Fruit fly (Drosophila melanogaster) whole organism, embryonic: Measurements from ENCODE around the gene CG12990.

Experiments used
- B-H1 ChIP-seq: fragments of 200-800 bp; sonication (Bioruptor generic); IDR thresholded peaks from 3 replicates; pipeline ENCODE4 v1.3.6; 2022; ENCODE audit warnings: missing biosample characterization, missing genetic modification characterization
- Blimp-1 ChIP-seq: fragments of 200-800 bp; sonication (Bioruptor generic); optimal IDR thresholded peaks from 3 replicates; lab custom pipeline; 2018; ENCODE audit warnings: missing biosample characterization, missing genetic modification characterization, mild to moderate bottlenecking, moderate library complexity, missing genetic modification reagents
- CG10565 ChIP-seq: fragments of 200-800 bp; sonication (Bioruptor generic); optimal IDR thresholded peaks from 3 replicates; lab custom pipeline; 2016; ENCODE audit warnings: missing biosample characterization, mild to moderate bottlenecking, missing genetic modification characterization
- CG10979 ChIP-seq: fragments of 200-800 bp; sonication (Bioruptor generic); optimal IDR thresholded peaks from 2 replicates; lab custom pipeline; 2018; ENCODE audit warnings: missing biosample characterization, mild to moderate bottlenecking, missing genetic modification characterization, moderate library complexity
- CG11398 ChIP-seq: fragments of 200-800 bp; sonication (Bioruptor generic); optimal IDR thresholded peaks from 2 replicates; lab custom pipeline; 2016; ENCODE audit warnings: missing biosample characterization, missing genetic modification characterization
- CG12391 ChIP-seq: fragments of 200-800 bp; sonication (Bioruptor generic); optimal IDR thresholded peaks from 3 replicates; lab custom pipeline; 2018; ENCODE audit warnings: missing biosample characterization, mild to moderate bottlenecking, missing genetic modification characterization, moderate library complexity
- CG13424 ChIP-seq: fragments of 200-800 bp; sonication (Bioruptor generic); optimal IDR thresholded peaks from 2 replicates; lab custom pipeline; 2019; ENCODE audit warnings: missing biosample characterization, mild to moderate bottlenecking, missing genetic modification characterization, moderate library complexity
- CG13894 ChIP-seq: fragments of 200-800 bp; sonication (Bioruptor generic); optimal IDR thresholded peaks from 3 replicates; lab custom pipeline; 2018; ENCODE audit warnings: missing biosample characterization, mild to moderate bottlenecking, missing genetic modification characterization, moderate library complexity
- CG14860 ChIP-seq: fragments of 200-800 bp; sonication (Bioruptor generic); IDR thresholded peaks from 3 replicates; pipeline ENCODE4 v1.3.6; 2022; ENCODE audit warnings: missing biosample characterization, missing genetic modification characterization; ENCODE audit not compliant: partially characterized antibody
- CG15601 ChIP-seq: fragments of 200-800 bp; sonication (Bioruptor generic); optimal IDR thresholded peaks from 3 replicates; lab custom pipeline; 2019; ENCODE audit warnings: missing biosample characterization, mild to moderate bottlenecking, missing genetic modification characterization, moderate library complexity
- CG1603 ChIP-seq: fragments of 200-800 bp; sonication (Bioruptor generic); optimal IDR thresholded peaks from 2 replicates; lab custom pipeline; 2019; ENCODE audit warnings: missing biosample characterization, mild to moderate bottlenecking, missing genetic modification characterization, moderate library complexity
- CG16815 ChIP-seq: fragments of 200-800 bp; sonication (Bioruptor generic); optimal IDR thresholded peaks from 3 replicates; lab custom pipeline; 2017; ENCODE audit warnings: missing biosample characterization, mild to moderate bottlenecking, missing genetic modification characterization
- CG18599 ChIP-seq: fragments of 200-800 bp; sonication (Bioruptor generic); optimal IDR thresholded peaks from 3 replicates; lab custom pipeline; 2017; ENCODE audit warnings: missing biosample characterization, missing genetic modification characterization, mild to moderate bottlenecking, moderate library complexity, missing genetic modification reagents
- CG30403 ChIP-seq: fragments of 200-800 bp; sonication (Bioruptor generic); optimal IDR thresholded peaks from 3 replicates; lab custom pipeline; 2016; ENCODE audit warnings: missing biosample characterization, missing genetic modification characterization
- CG3281 ChIP-seq: fragments of 200-800 bp; sonication (Bioruptor generic); optimal IDR thresholded peaks from 3 replicates; lab custom pipeline; 2017; ENCODE audit warnings: missing biosample characterization, mild to moderate bottlenecking, missing genetic modification characterization
- CG4854 ChIP-seq: fragments of 200-800 bp; sonication (Bioruptor generic); optimal IDR thresholded peaks from 2 replicates; lab custom pipeline; 2016; ENCODE audit warnings: missing biosample characterization, missing genetic modification characterization, inconsistent platforms
- CG6813 ChIP-seq: fragments of 200-800 bp; sonication (Bioruptor generic); optimal IDR thresholded peaks from 2 replicates; lab custom pipeline; 2017; ENCODE audit warnings: missing biosample characterization, missing genetic modification characterization, mild to moderate bottlenecking, moderate library complexity, missing genetic modification reagents
- CG8089 ChIP-seq: fragments of 200-800 bp; sonication (Bioruptor generic); optimal IDR thresholded peaks from 3 replicates; lab custom pipeline; 2016; ENCODE audit warnings: missing biosample characterization, missing genetic modification characterization
- CG9817 ChIP-seq: fragments of 200-800 bp; sonication (Bioruptor generic); optimal IDR thresholded peaks from 2 replicates; lab custom pipeline; 2018; ENCODE audit warnings: missing biosample characterization, mild to moderate bottlenecking, missing genetic modification characterization, moderate library complexity
- CG9932 ChIP-seq: fragments of 200-800 bp; sonication (Bioruptor generic); IDR thresholded peaks from 2 replicates; pipeline ENCODE4 v1.3.6; 2022; ENCODE audit warnings: missing biosample characterization, missing genetic modification characterization
- CTCF ChIP-seq: fragments of 200-800 bp; sonication (Bioruptor generic); optimal IDR thresholded peaks from 2 replicates; lab custom pipeline; 2017; ENCODE audit warnings: missing biosample characterization, mild to moderate bottlenecking, missing genetic modification characterization, moderate library complexity
- Dek ChIP-seq: fragments of 200-800 bp; sonication (Bioruptor generic); optimal IDR thresholded peaks from 3 replicates; lab custom pipeline; 2019; ENCODE audit warnings: missing biosample characterization, mild to moderate bottlenecking, missing genetic modification characterization, moderate library complexity
- Dip3 ChIP-seq: fragments of 200-800 bp; sonication (Bioruptor generic); optimal IDR thresholded peaks from 3 replicates; lab custom pipeline; 2016; ENCODE audit warnings: missing biosample characterization, missing genetic modification characterization
- ERR ChIP-seq: fragments of 200-800 bp; sonication (Bioruptor generic); optimal IDR thresholded peaks from 2 replicates; lab custom pipeline; 2016; ENCODE audit warnings: missing biosample characterization, missing genetic modification characterization
- Fer2 ChIP-seq: fragments of 200-800 bp; sonication (Bioruptor generic); optimal IDR thresholded peaks from 2 replicates; lab custom pipeline; 2018; ENCODE audit warnings: missing biosample characterization, mild to moderate bottlenecking, missing genetic modification characterization, moderate library complexity
- H2.0 ChIP-seq: fragments of 200-800 bp; sonication (Bioruptor generic); IDR thresholded peaks from 2 replicates; pipeline ENCODE4 v1.3.6; 2022; ENCODE audit warnings: missing biosample characterization, missing genetic modification characterization
- Hmx ChIP-seq: fragments of 200-800 bp; sonication (Bioruptor generic); optimal IDR thresholded peaks from 2 replicates; lab custom pipeline; 2016; ENCODE audit warnings: missing biosample characterization, missing genetic modification characterization
- Hr3 ChIP-seq: fragments of 200-800 bp; sonication (Bioruptor generic); optimal IDR thresholded peaks from 3 replicates; lab custom pipeline; 2016; ENCODE audit warnings: missing biosample characterization, missing genetic modification characterization
- Hr51 ChIP-seq, 2 experiments: fragments of 200-800 bp; sonication (Bioruptor generic); optimal IDR thresholded peaks; 2 replicates in 1 of 2; 3 replicates in 1 of 2; lab custom pipeline; 2016 to 2018; ENCODE audit warnings: missing biosample characterization in 2 of 2, missing genetic modification characterization in 2 of 2, mild to moderate bottlenecking in 1 of 2, moderate library complexity in 1 of 2
- NK7.1 ChIP-seq: fragments of 200-800 bp; sonication (Bioruptor generic); optimal IDR thresholded peaks from 3 replicates; lab custom pipeline; 2016; ENCODE audit warnings: missing biosample characterization, missing genetic modification characterization
- Pdp1 ChIP-seq, 2 experiments: fragments of 200-800 bp; sonication (Bioruptor generic); optimal IDR thresholded peaks; 3 replicates each; lab custom pipeline; 2016; ENCODE audit warnings: missing biosample characterization in 2 of 2, missing genetic modification characterization in 2 of 2, mild to moderate bottlenecking in 1 of 2, moderate library complexity in 1 of 2
- Sox102F ChIP-seq: fragments of 200-800 bp; sonication (Bioruptor generic); optimal IDR thresholded peaks from 2 replicates; lab custom pipeline; 2018; ENCODE audit warnings: missing biosample characterization, mild to moderate bottlenecking, missing genetic modification characterization, moderate library complexity
- Vsx1 ChIP-seq: fragments of 200-800 bp; sonication (Bioruptor generic); optimal IDR thresholded peaks from 2 replicates; lab custom pipeline; 2017; ENCODE audit warnings: missing biosample characterization, mild to moderate bottlenecking, missing genetic modification characterization, missing genetic modification reagents
- bab2 ChIP-seq: fragments of 200-800 bp; sonication (Bioruptor generic); optimal IDR thresholded peaks from 2 replicates; lab custom pipeline; 2016; ENCODE audit warnings: missing biosample characterization, missing genetic modification characterization
- danr ChIP-seq: fragments of 200-800 bp; sonication (Bioruptor generic); IDR thresholded peaks from 2 replicates; pipeline ENCODE4 v1.3.6; 2022; ENCODE audit warnings: missing biosample characterization, missing genetic modification characterization
- dpn ChIP-seq, 2 experiments: fragments of 200-800 bp; sonication (Bioruptor generic); optimal IDR thresholded peaks; 3 replicates each; lab custom pipeline; 2016; ENCODE audit warnings: missing biosample characterization in 2 of 2, missing genetic modification characterization in 2 of 2
- fd64A ChIP-seq: fragments of 200-800 bp; sonication (Bioruptor generic); optimal IDR thresholded peaks from 3 replicates; lab custom pipeline; 2018; ENCODE audit warnings: missing biosample characterization, mild to moderate bottlenecking, missing genetic modification characterization
- fd96Cb ChIP-seq: fragments of 200-800 bp; sonication (Bioruptor generic); optimal IDR thresholded peaks from 2 replicates; lab custom pipeline; 2018; ENCODE audit warnings: missing biosample characterization, mild to moderate bottlenecking, missing genetic modification characterization, moderate library complexity
- fu2 ChIP-seq: fragments of 200-800 bp; sonication (Bioruptor generic); optimal IDR thresholded peaks from 2 replicates; lab custom pipeline; 2016; ENCODE audit warnings: missing biosample characterization, missing genetic modification characterization
- gcm2 ChIP-seq: fragments of 200-800 bp; sonication (Bioruptor generic); optimal IDR thresholded peaks from 2 replicates; lab custom pipeline; 2016; ENCODE audit warnings: missing biosample characterization, missing genetic modification characterization
- gem ChIP-seq: fragments of 200-800 bp; sonication (Bioruptor generic); optimal IDR thresholded peaks from 2 replicates; lab custom pipeline; 2019; ENCODE audit warnings: missing biosample characterization, mild to moderate bottlenecking, missing genetic modification characterization, moderate library complexity
- grau ChIP-seq: fragments of 200-800 bp; optimal IDR thresholded peaks from 3 replicates; lab custom pipeline; 2019; ENCODE audit warnings: missing biosample characterization, mild to moderate bottlenecking, missing genetic modification characterization, moderate library complexity
- jing ChIP-seq: fragments of 200-800 bp; sonication (Bioruptor generic); optimal IDR thresholded peaks from 2 replicates; lab custom pipeline; 2018; ENCODE audit warnings: missing biosample characterization, mild to moderate bottlenecking, missing genetic modification characterization
- lab ChIP-seq: fragments of 200-800 bp; sonication (Bioruptor generic); optimal IDR thresholded peaks from 3 replicates; lab custom pipeline; 2017; ENCODE audit warnings: missing biosample characterization, missing genetic modification characterization, mild to moderate bottlenecking, moderate library complexity, missing genetic modification reagents
- lov ChIP-seq, 2 experiments: fragments of 200-800 bp in 1 of 2; fragments of >200 bp in 1 of 2; sonication (Bioruptor generic) in 1 of 2; IDR thresholded peaks in 1 of 2; optimal IDR thresholded peaks in 1 of 2; 2 replicates in 1 of 2; 3 replicates in 1 of 2; pipeline versions ENCODE4 v1.3.6 to Lab custom; 2017 to 2022; ENCODE audit warnings: missing biosample characterization in 1 of 2, missing genetic modification characterization in 1 of 2
- nmo ChIP-seq: fragments of 200-800 bp; sonication (Bioruptor generic); optimal IDR thresholded peaks from 2 replicates; lab custom pipeline; 2018; ENCODE audit warnings: missing biosample characterization, mild to moderate bottlenecking, missing genetic modification characterization, moderate library complexity
- pzg ChIP-seq: fragments of 200-800 bp; sonication (Bioruptor generic); optimal IDR thresholded peaks from 3 replicates; lab custom pipeline; 2018; ENCODE audit warnings: missing biosample characterization, mild to moderate bottlenecking, missing genetic modification characterization, moderate library complexity
- repo ChIP-seq: fragments of 200-800 bp; sonication (Bioruptor generic); optimal IDR thresholded peaks from 2 replicates; lab custom pipeline; 2016; ENCODE audit warnings: missing biosample characterization, missing genetic modification characterization
- slp2 ChIP-seq: fragments of 200-800 bp; sonication (Bioruptor generic); optimal IDR thresholded peaks from 2 replicates; lab custom pipeline; 2016; ENCODE audit warnings: missing biosample characterization, missing genetic modification characterization
- tna ChIP-seq: fragments of 200-800 bp; sonication (Bioruptor generic); IDR thresholded peaks from 2 replicates; pipeline ENCODE4 v1.3.6; 2022; ENCODE audit warnings: missing biosample characterization, missing genetic modification characterization; ENCODE audit not compliant: partially characterized antibody
- yki ChIP-seq: fragments of >200 bp; optimal IDR thresholded peaks from 3 replicates; lab custom pipeline; 2018

The CG12990 gene

DNA sequence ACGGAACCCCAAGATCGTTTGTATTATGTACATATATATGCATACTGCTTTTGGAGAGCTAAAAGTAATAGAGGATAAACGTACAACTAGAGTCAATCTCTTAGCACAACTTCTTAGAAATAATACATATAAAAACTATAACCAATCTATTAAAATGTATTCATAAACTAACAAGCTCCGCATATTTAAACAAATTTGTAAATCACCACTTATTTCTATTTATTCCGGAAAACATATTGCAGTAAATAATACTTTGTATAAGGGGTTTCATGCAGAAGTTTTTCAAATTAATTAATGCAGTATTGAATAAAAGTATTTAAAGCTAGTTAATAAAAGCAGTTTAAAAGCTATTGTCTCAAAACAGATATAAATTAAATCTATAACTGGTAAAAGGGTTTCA is 40.8 kb upstream of the CG12990 start:
- TF ChIP-seq Sox102F (GFP tag; lab: Kevin White, UChicago) = no peak
- TF ChIP-seq CG18599 = no peak
- no peak for TF ChIP-seq CG9817 (tag; lab: Kevin White, UChicago)
- TF ChIP-seq Dek (tag; lab: Kevin White, UChicago) = no peak
- peak; percentile 23 for TF ChIP-seq grau
- no peak for TF ChIP-seq CG4854
- TF ChIP-seq danr (GFP tag; lab: Robert Waterston, UW) = no peak
- no peak for TF ChIP-seq lov (optimal IDR thresholded peaks at IDR 0.05; lab: Kevin White, UChicago)
- no peak for TF ChIP-seq lov (GFP tag; IDR thresholded peaks at IDR 0.05; lab: Robert Waterston, UW)
- no peak for TF ChIP-seq Dip3 (GFP tag; lab: Kevin White, UChicago)
- no peak for TF ChIP-seq H2.0 (GFP tag; lab: Robert Waterston, UW)
- TF ChIP-seq Hmx (GFP tag; lab: Kevin White, UChicago) = no peak
- peak; percentile 6 for TF ChIP-seq CG16815 (GFP tag; lab: Kevin White, UChicago)
- no peak for TF ChIP-seq gcm2 (GFP tag; lab: Kevin White, UChicago)
- TF ChIP-seq yki (lab: Kevin White, UChicago) = no peak
- TF ChIP-seq dpn (GFP tag; optimal IDR thresholded peaks at IDR 0.05; lab: Kevin White, UChicago) = no peak
- peak; percentile 22 for TF ChIP-seq CG30403 (GFP tag; lab: Kevin White, UChicago)
- no peak for TF ChIP-seq CG6813 (GFP tag; lab: Kevin White, UChicago)
- TF ChIP-seq Blimp-1 (GFP tag; lab: Kevin White, UChicago) = no peak
- peak in 1 of 2 experiments; percentile 48 for TF ChIP-seq Hr51 (GFP tag; optimal IDR thresholded peaks at IDR 0.05; lab: Kevin White, UChicago)
- TF ChIP-seq Pdp1 (GFP tag; optimal IDR thresholded peaks at IDR 0.05; lab: Kevin White, UChicago) = no peak
- no peak for TF ChIP-seq ERR (GFP tag; lab: Kevin White, UChicago)
- TF ChIP-seq CG12391 = peak; percentile 39
- peak; percentile 6 for TF ChIP-seq CG1603 (tag; lab: Kevin White, UChicago)
- peak; percentile 16 for TF ChIP-seq CG13424 (tag; lab: Kevin White, UChicago)
- TF ChIP-seq gem (tag; lab: Kevin White, UChicago) = peak; percentile 55
- no peak for TF ChIP-seq CG9932 (GFP tag; lab: Robert Waterston, UW)
- no peak for TF ChIP-seq jing (GFP tag; lab: Kevin White, UChicago)
- TF ChIP-seq CG8089 (GFP tag; lab: Kevin White, UChicago) = no peak
- TF ChIP-seq nmo = no peak
- TF ChIP-seq CG14860 (GFP tag; lab: Robert Waterston, UW) = no peak
- TF ChIP-seq CG13894 (tag; lab: Kevin White, UChicago) = no peak
- no peak for TF ChIP-seq lab
- TF ChIP-seq B-H1 (GFP tag; lab: Robert Waterston, UW) = no peak
- TF ChIP-seq CG10565 (GFP tag; lab: Kevin White, UChicago) = no peak
- TF ChIP-seq Hr3 (GFP tag; lab: Kevin White, UChicago) = peak; percentile 8
- TF ChIP-seq fd64A (GFP tag; lab: Kevin White, UChicago) = no peak
- TF ChIP-seq slp2 (GFP tag; lab: Kevin White, UChicago) = no peak
- peak; percentile 3 for TF ChIP-seq CG10979 (tag; lab: Kevin White, UChicago)
- TF ChIP-seq bab2 (GFP tag; lab: Kevin White, UChicago) = no peak
- no peak for TF ChIP-seq repo (GFP tag; lab: Kevin White, UChicago)
- no peak for TF ChIP-seq pzg (GFP tag; lab: Kevin White, UChicago)
- TF ChIP-seq CTCF (GFP tag; lab: Kevin White, UChicago) = no peak
- no peak for TF ChIP-seq fu2 (GFP tag; lab: Kevin White, UChicago)
- TF ChIP-seq CG3281 (GFP tag; lab: Kevin White, UChicago) = peak; percentile 1
- TF ChIP-seq fd96Cb (tag; lab: Kevin White, UChicago) = no peak
- no peak for TF ChIP-seq CG11398 (GFP tag; lab: Kevin White, UChicago)
- TF ChIP-seq tna (GFP tag; lab: Robert Waterston, UW) = no peak
- no peak for TF ChIP-seq CG15601 (tag; lab: Kevin White, UChicago)
- no peak for TF ChIP-seq Fer2 (tag; lab: Kevin White, UChicago)
- no peak for TF ChIP-seq NK7.1 (GFP tag; lab: Kevin White, UChicago)
- no peak for TF ChIP-seq Vsx1
